Fruit fly (Drosophila melanogaster): Measurements from ENCODE around the gene ATPsynCF6.

dm6 chr3R:23331280-23331679, 24.6 kb downstream of the ATPsynCF6 start:
- TF ChIP-seq CG10147 (GFP tag; optimal IDR thresholded peaks at IDR 0.05) (peak; percentile 12), en (GFP tag; optimal IDR thresholded peaks at IDR 0.05) (no peak), CG6813 (GFP tag; optimal IDR thresholded peaks at IDR 0.05) (peak; percentile 64), CG14667 (GFP tag; IDR thresholded peaks at IDR 0.05) (no peak), onecut (GFP tag; IDR thresholded peaks at IDR 0.05) (peak; percentile 53), Hr3 (GFP tag; optimal IDR thresholded peaks at IDR 0.05) (peak; percentile 30), zen2 (GFP tag; IDR thresholded peaks at IDR 0.05; ENCODE audit: partially characterized antibody) (no peak), nmo (GFP tag; optimal IDR thresholded peaks at IDR 0.05) (peak; percentile 31), lola (GFP tag; optimal IDR thresholded peaks at IDR 0.05) (no peak), fd96Cb (tag; optimal IDR thresholded peaks at IDR 0.05) (peak; percentile 35), corto (GFP tag; optimal IDR thresholded peaks at IDR 0.05) (no peak), btn (GFP tag; optimal IDR thresholded peaks at IDR 0.05) (peak; percentile 1)

Data from whole organism, embryonic.